Worm (Caenorhabditis elegans): Measurements from ENCODE around the gene K10C2.8.

K10C2.8 gene

DNA sequence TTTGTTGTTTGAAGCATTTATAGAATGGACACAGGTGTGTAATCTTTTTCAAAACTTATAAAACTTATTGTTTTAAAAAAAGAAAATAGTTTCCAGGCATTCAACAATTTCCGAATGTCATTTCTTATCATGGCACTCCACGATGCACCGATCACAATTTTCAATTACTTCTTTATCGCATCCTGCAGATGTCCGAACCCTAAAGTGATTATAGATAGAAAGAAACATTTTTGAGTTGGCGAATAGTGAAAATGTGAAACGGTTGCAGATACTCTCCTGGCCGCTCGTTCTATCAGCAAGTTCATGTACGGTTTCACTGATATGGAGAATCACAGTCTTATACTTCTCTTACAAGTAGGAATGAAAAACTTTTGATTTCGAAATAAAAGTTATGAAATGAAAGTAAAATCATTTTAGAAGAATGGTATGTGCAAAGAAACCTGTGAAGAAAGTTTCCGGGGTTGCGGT is 25.6 kb upstream of the K10C2.8 start, which contains the start of gene C15B12.2:
TSS of gene C15B12.2 (plus strand) at position 418 of the 468 bp plus-strand sequence.
- TF ChIP-seq fkh-10 (GFP tag; optimal IDR thresholded peaks at IDR 0.05) (no peak), dve-1 (tag; optimal IDR thresholded peaks at IDR 0.05; ENCODE audit: insufficient read depth) (peak; percentile 54), ces-1 (GFP tag; optimal IDR thresholded peaks at IDR 0.05) (no peak), egl-43 (GFP tag; IDR thresholded peaks at IDR 0.05) (no peak), T26A8.4 (GFP tag; IDR thresholded peaks at IDR 0.05) (no peak), Y75B8A.6 (GFP tag; IDR thresholded peaks at IDR 0.05) (no peak), spr-1 (tag; optimal IDR thresholded peaks at IDR 0.05) (no peak), nhr-28 (tag; optimal IDR thresholded peaks at IDR 0.05) (peak; percentile 15), daf-16 (GFP tag; optimal IDR thresholded peaks at IDR 0.05) (no peak), daf-16 (tag; optimal IDR thresholded peaks at IDR 0.05) (peak; percentile 56), nhr-25 (tag; optimal IDR thresholded peaks at IDR 0.05; ENCODE audit: borderline replicate concordance, insufficient read depth) (no peak), mdt-29 (GFP tag; IDR thresholded peaks at IDR 0.05) (no peak), lin-29 (GFP tag; IDR thresholded peaks at IDR 0.05) (no peak), daf-12 (tag; optimal IDR thresholded peaks at IDR 0.05) (no peak), pha-4 (GFP tag; IDR thresholded peaks at IDR 0.05) (no peak), pha-4 (tag; optimal IDR thresholded peaks at IDR 0.05) (no peak), Y105C5A.15 (GFP tag; IDR thresholded peaks at IDR 0.05) (no peak), arid-1 (GFP tag; conservative IDR thresholded peaks at IDR 0.05) (no peak), mdl-1 (tag; optimal IDR thresholded peaks at IDR 0.05) (peak in 1 of 2 experiments; percentile 22), T20F7.1 (GFP tag; optimal IDR thresholded peaks at IDR 0.05) (no peak), skn-1 (tag; optimal IDR thresholded peaks at IDR 0.05) (no peak), php-3 (GFP tag; IDR thresholded peaks at IDR 0.05) (no peak), mxl-3 (GFP tag; optimal IDR thresholded peaks at IDR 0.05) (peak; percentile 18), zip-2 (tag; optimal IDR thresholded peaks at IDR 0.05) (no peak), ztf-7 (tag; optimal IDR thresholded peaks at IDR 0.05) (no peak), jun-1 (tag; optimal IDR thresholded peaks at IDR 0.05) (no peak), aha-1 (tag) (peak; percentile 68), dmd-6 (GFP tag; IDR thresholded peaks at IDR 0.05) (peak; percentile 68), F26F4.8 (GFP tag; conservative IDR thresholded peaks at IDR 0.05) (no peak), F37D6.2 (tag; optimal IDR thresholded peaks at IDR 0.05) (no peak), pqm-1 (tag; optimal IDR thresholded peaks at IDR 0.05) (peak; percentile 84), Y48G9A.11 (GFP tag; IDR thresholded peaks at IDR 0.05) (no peak), F44E2.7 (GFP tag; IDR thresholded peaks at IDR 0.05) (no peak), rbr-2 (tag; optimal IDR thresholded peaks at IDR 0.05) (no peak), unc-130 (GFP tag; optimal IDR thresholded peaks at IDR 0.05) (no peak), lsy-2 (tag; optimal IDR thresholded peaks at IDR 0.05) (no peak)

DNA sequence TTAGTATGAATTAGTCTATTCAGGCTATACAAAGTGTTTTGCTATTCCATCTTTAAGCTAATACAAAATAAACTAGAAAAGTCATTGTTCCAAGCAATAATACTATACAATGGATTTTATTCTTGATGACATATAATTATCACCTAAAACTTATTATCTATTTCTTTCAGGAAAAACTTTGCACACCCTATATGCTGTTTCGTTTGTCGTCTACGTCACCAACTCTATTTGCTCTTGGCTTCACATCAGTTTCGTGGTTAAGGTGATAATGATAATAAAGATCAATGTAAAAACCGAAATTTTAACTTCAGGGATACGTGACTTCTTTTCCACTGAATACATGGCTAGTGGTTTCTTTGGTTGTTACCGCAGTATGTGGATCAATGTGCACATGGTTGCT is 25.0 kb upstream of the K10C2.8 start:
- TF ChIP-seq mxl-3 (GFP tag; optimal IDR thresholded peaks at IDR 0.05) (no peak), nhr-77 (tag; optimal IDR thresholded peaks at IDR 0.05) (no peak), T20F7.1 (GFP tag; optimal IDR thresholded peaks at IDR 0.05) (no peak), php-3 (GFP tag; IDR thresholded peaks at IDR 0.05) (no peak), daf-16 (GFP tag; optimal IDR thresholded peaks at IDR 0.05) (no peak), daf-16 (tag; optimal IDR thresholded peaks at IDR 0.05) (peak; percentile 15), pqm-1 (tag; optimal IDR thresholded peaks at IDR 0.05) (peak; percentile 65), fos-1 (tag; optimal IDR thresholded peaks at IDR 0.05) (no peak), lin-29 (GFP tag; IDR thresholded peaks at IDR 0.05) (no peak), ctbp-1 (GFP tag; IDR thresholded peaks at IDR 0.05) (no peak), T26A8.4 (GFP tag; IDR thresholded peaks at IDR 0.05) (no peak), dmd-6 (GFP tag; IDR thresholded peaks at IDR 0.05) (peak; percentile 55), ces-1 (GFP tag; optimal IDR thresholded peaks at IDR 0.05) (no peak), unc-39 (tag; optimal IDR thresholded peaks at IDR 0.05) (no peak), attf-4 (tag; optimal IDR thresholded peaks at IDR 0.05) (no peak), nhr-25 (tag; optimal IDR thresholded peaks at IDR 0.05; ENCODE audit: borderline replicate concordance, insufficient read depth) (no peak), unc-62 (GFP tag; optimal IDR thresholded peaks at IDR 0.05 in 1 of 2) (no peak), unc-62 (tag; optimal IDR thresholded peaks at IDR 0.05) (no peak)
